Fruit fly (Drosophila melanogaster): ENCODE results near the gene nAChRalpha5.

DNA sequence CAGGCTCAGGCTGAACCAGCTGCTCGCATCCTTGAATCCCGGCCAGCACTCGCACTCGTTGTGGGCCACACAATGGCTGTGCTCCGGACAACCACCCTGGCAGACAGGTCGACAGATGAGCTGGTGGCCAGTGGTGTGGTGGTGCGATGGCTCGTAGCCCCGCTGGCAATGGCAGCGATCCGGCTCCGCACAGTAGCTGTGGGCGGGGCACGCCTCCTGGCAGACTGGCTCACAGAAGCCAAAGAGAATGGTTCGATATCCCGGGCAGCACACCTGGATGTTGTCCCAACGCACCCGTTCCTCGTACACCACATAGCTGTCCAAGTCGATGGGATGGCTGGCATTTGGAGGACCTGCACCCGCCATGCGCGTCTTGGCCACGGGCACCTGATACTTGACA is 20.3 kb upstream of the nAChRalpha5 start:
- no peak for TF ChIP-seq rn (GFP tag; IDR thresholded peaks at IDR 0.05)
- no peak for TF ChIP-seq CG14655 (GFP tag; optimal IDR thresholded peaks at IDR 0.05)
- no peak for TF ChIP-seq EcR (GFP tag; optimal IDR thresholded peaks at IDR 0.05)
- TF ChIP-seq CG8159 (tag; optimal IDR thresholded peaks at IDR 0.05) = no peak
- no peak for TF ChIP-seq CG9948 (tag; optimal IDR thresholded peaks at IDR 0.05)
- no peak for TF ChIP-seq Snoo (tag; optimal IDR thresholded peaks at IDR 0.05)
- TF ChIP-seq CG15710 (tag; optimal IDR thresholded peaks at IDR 0.05) = no peak
- TF ChIP-seq fd96Ca (GFP tag; IDR thresholded peaks at IDR 0.05) = no peak
- TF ChIP-seq CG32121 (GFP tag; IDR thresholded peaks at IDR 0.05) = no peak
- no peak for TF ChIP-seq gl (tag; optimal IDR thresholded peaks at IDR 0.05)
- TF ChIP-seq Pif1A (GFP tag; optimal IDR thresholded peaks at IDR 0.05) = no peak
- TF ChIP-seq CG17806 (tag; optimal IDR thresholded peaks at IDR 0.05) = no peak
- no peak for TF ChIP-seq CG4496 (GFP tag; IDR thresholded peaks at IDR 0.05)
